Fruit fly (Drosophila melanogaster) whole organism: ENCODE data around the gene RacGAP84C.

ENCODE experiments used
- Dll ChIP-seq: fragments of >200 bp; optimal IDR thresholded peaks from 2 replicates; lab custom pipeline; 2017
- EcR ChIP-seq, 2 experiments: fragments of >200 bp; optimal IDR thresholded peaks; 2 replicates each; lab custom pipeline; 2017; ENCODE audit warnings: missing biosample characterization in 2 of 2, missing genetic modification characterization in 2 of 2, missing genetic modification reagents in 2 of 2
- pan ChIP-seq: fragments of >200 bp; optimal IDR thresholded peaks from 2 replicates; lab custom pipeline; 2017
- psq ChIP-seq: fragments of >200 bp; optimal IDR thresholded peaks from 2 replicates; lab custom pipeline; 2017
- usp ChIP-seq: fragments of >200 bp; optimal IDR thresholded peaks from 2 replicates; lab custom pipeline; 2017; ENCODE audit warnings: missing biosample characterization, missing genetic modification characterization, mixed read lengths

DNA sequence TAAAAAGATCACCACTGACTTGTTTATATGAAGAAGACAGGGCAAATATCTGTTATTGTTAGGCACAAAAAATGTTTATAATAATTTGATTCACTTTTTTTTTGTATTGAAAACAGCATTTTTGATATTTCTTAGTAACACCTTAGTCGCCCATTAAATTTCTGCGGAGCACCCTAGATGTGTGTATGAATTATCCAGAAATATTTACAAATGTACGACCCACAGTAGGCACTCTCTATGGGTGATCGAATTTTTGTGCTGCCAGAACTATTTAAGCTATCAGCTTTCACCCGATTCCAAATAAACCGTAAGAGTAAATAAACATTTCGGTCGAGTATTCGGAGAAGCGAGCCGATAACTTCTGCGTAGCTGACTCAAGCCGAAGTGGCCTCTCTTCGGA lies at the start of gene RacGAP84C:
- no peak for TF ChIP-seq psq (lab: Kevin White, UChicago)
- no peak for TF ChIP-seq pan
- TF ChIP-seq EcR (GFP tag; optimal IDR thresholded peaks at IDR 0.05; lab: Kevin White, UChicago), result no peak
- TF ChIP-seq usp, result no peak
- TF ChIP-seq Dll (lab: Kevin White, UChicago), result no peak
